Worm (Caenorhabditis elegans) whole organism, young adult: ENCODE measurements around the gene rdy-2.

ENCODE experiments used
- C06A6.2 ChIP-seq: fragments of 200-800 bp; sonication (Bioruptor generic); conservative IDR thresholded peaks from 2 replicates; pipeline ENCODE4 v1.3.6; 2022; ENCODE audit warnings: missing genetic modification characterization, missing compliant biosample characterization
- Y53F4B.3 ChIP-seq: fragments of 200-800 bp; sonication (Bioruptor generic); IDR thresholded peaks from 2 replicates; pipeline ENCODE4 v1.3.6; 2022; ENCODE audit warnings: missing genetic modification reagents, missing genetic modification characterization, missing compliant biosample characterization
- ZK185.1 ChIP-seq: sonication (generic microtip); optimal IDR thresholded peaks from 2 replicates; lab custom pipeline; 2016; ENCODE audit warnings: mild to moderate bottlenecking, missing genetic modification characterization, missing compliant biosample characterization; ENCODE audit not compliant: poor library complexity, severe bottlenecking
- hlh-26 ChIP-seq: fragments of 200-800 bp; sonication (Bioruptor generic); conservative IDR thresholded peaks from 2 replicates; pipeline ENCODE4 v1.3.6; 2022; ENCODE audit warnings: missing genetic modification reagents, missing genetic modification characterization, missing compliant biosample characterization
- hmg-20 ChIP-seq: fragments of 200-800 bp; sonication (Bioruptor generic); IDR thresholded peaks from 2 replicates; pipeline ENCODE4 v1.3.6; 2022; ENCODE audit warnings: missing genetic modification reagents, missing genetic modification characterization, missing compliant biosample characterization
- let-607 ChIP-seq, 2 experiments: fragments of 200-800 bp in 1 of 2; sonication (Bioruptor generic) in 1 of 2; sonication (generic microtip) in 1 of 2; optimal IDR thresholded peaks; 2 replicates each; lab custom pipeline; 2016 to 2018; ENCODE audit warnings: mild to moderate bottlenecking in 2 of 2, missing compliant biosample characterization in 2 of 2, missing genetic modification characterization in 2 of 2, moderate library complexity in 2 of 2, missing genotype in 1 of 2
- lin-35 ChIP-seq, 3 experiments: fragments of 150-350 bp in 2 of 3; sonication (generic microtip) in 1 of 3; optimal IDR thresholded peaks; 2 replicates each; lab custom pipeline; 2014 to 2018; ENCODE audit warnings: missing biosample characterization in 3 of 3, missing genetic modification characterization in 3 of 3, missing genetic modification reagents in 3 of 3
- lin-40 ChIP-seq: sonication (generic microtip); optimal IDR thresholded peaks from 2 replicates; lab custom pipeline; 2016; ENCODE audit warnings: missing genetic modification characterization, mild to moderate bottlenecking, missing compliant biosample characterization, missing genotype, missing genetic modification reagents
- lsy-27 ChIP-seq: sonication (generic microtip); optimal IDR thresholded peaks from 2 replicates; lab custom pipeline; 2017; ENCODE audit warnings: missing genetic modification characterization, mild to moderate bottlenecking, missing compliant biosample characterization, antibody characterized with exemption, missing genotype, borderline replicate concordance; ENCODE audit not compliant: insufficient read depth
- nhr-120 ChIP-seq: fragments of 200-800 bp; sonication (Bioruptor generic); IDR thresholded peaks from 2 replicates; pipeline ENCODE4 v1.3.6; 2022; ENCODE audit warnings: missing genetic modification characterization, missing compliant biosample characterization
- sea-2 ChIP-seq: fragments of 200-800 bp; sonication (Bioruptor generic); IDR thresholded peaks from 2 replicates; pipeline ENCODE4 v1.3.6; 2022; ENCODE audit warnings: missing genetic modification characterization, missing compliant biosample characterization
- unc-62 ChIP-seq: fragments of 150-350 bp; optimal IDR thresholded peaks from 2 replicates; lab custom pipeline; 2014; ENCODE audit warnings: missing biosample characterization, missing genetic modification reagents, missing genetic modification characterization
- xnd-1 ChIP-seq: sonication (generic microtip); optimal IDR thresholded peaks from 2 replicates; lab custom pipeline; 2016; ENCODE audit warnings: missing genotype, missing genetic modification reagents, missing genetic modification characterization, missing compliant biosample characterization

- TF ChIP-seq unc-62 (no peak), lin-35 (GFP tag; optimal IDR thresholded peaks at IDR 0.05; lab: Kevin White, UChicago) (no peak), ZK185.1 (no peak), hmg-20 (GFP tag; lab: Robert Waterston, UW) (no peak), Y53F4B.3 (GFP tag; lab: Robert Waterston, UW) (no peak), lsy-27 (tag; lab: Kevin White, UChicago) (no peak), xnd-1 (tag; lab: Kevin White, UChicago) (no peak), hlh-26 (GFP tag; lab: Robert Waterston, UW) (no peak), let-607 (tag; optimal IDR thresholded peaks at IDR 0.05; lab: Kevin White, UChicago) (no peak), lin-40 (tag; lab: Kevin White, UChicago) (no peak), sea-2 (no peak), C06A6.2 (GFP tag; lab: Robert Waterston, UW) (no peak), nhr-120 (GFP tag; lab: Robert Waterston, UW) (no peak)
Observed at ce11 chrV:13636411-13636810, 35.6 kb upstream of the rdy-2 start.
